Worm (Caenorhabditis elegans) whole organism, L4 larva: Measurements from ENCODE around the gene cyp-14A1.

ENCODE experiments used
- aly-2 ChIP-seq: sonication (generic microtip); optimal IDR thresholded peaks from 2 replicates; lab custom pipeline; 2018; ENCODE audit warnings: missing biosample characterization, missing genetic modification characterization
- dmd-8 ChIP-seq: fragments of 200-800 bp; sonication (Bioruptor generic); IDR thresholded peaks from 2 replicates; pipeline ENCODE4 v1.3.6; 2022; ENCODE audit warnings: missing genetic modification characterization, missing compliant biosample characterization
- jun-1 ChIP-seq: fragments of 150-350 bp; optimal IDR thresholded peaks from 2 replicates; lab custom pipeline; 2014; ENCODE audit warnings: missing biosample characterization, missing genetic modification reagents, missing genetic modification characterization
- lin-13 ChIP-seq: fragments of 150-350 bp; optimal IDR thresholded peaks from 2 replicates; lab custom pipeline; 2014; ENCODE audit warnings: missing biosample characterization, missing genetic modification reagents, missing genetic modification characterization
- nhr-11 ChIP-seq: fragments of 150-350 bp; optimal IDR thresholded peaks from 2 replicates; lab custom pipeline; 2014; ENCODE audit warnings: missing biosample characterization, missing genetic modification characterization
- nhr-237 ChIP-seq: sonication (generic microtip); optimal IDR thresholded peaks from 2 replicates; lab custom pipeline; 2017; ENCODE audit warnings: missing biosample characterization, missing genetic modification characterization
- nhr-25 ChIP-seq: sonication (generic microtip); optimal IDR thresholded peaks from 2 replicates; lab custom pipeline; 2017; ENCODE audit warnings: missing genetic modification characterization, mild to moderate bottlenecking, missing compliant biosample characterization, antibody characterized with exemption, moderate library complexity, borderline replicate concordance; ENCODE audit not compliant: insufficient read depth
- saeg-2 ChIP-seq: fragments of 200-800 bp; sonication (Bioruptor generic); IDR thresholded peaks from 2 replicates; pipeline ENCODE4 v1.3.6; 2022; ENCODE audit warnings: missing genetic modification reagents, missing genetic modification characterization, missing compliant biosample characterization
- snpc-4 ChIP-seq: fragments of 150-350 bp; optimal IDR thresholded peaks from 2 replicates; lab custom pipeline; 2014; ENCODE audit warnings: missing biosample characterization, missing genetic modification characterization
- spr-1 ChIP-seq: sonication (generic microtip); optimal IDR thresholded peaks from 2 replicates; lab custom pipeline; 2016; ENCODE audit warnings: mild to moderate bottlenecking, missing genetic modification characterization, missing compliant biosample characterization
- zag-1 ChIP-seq: fragments of 150-350 bp; optimal IDR thresholded peaks from 2 replicates; lab custom pipeline; 2014; ENCODE audit warnings: missing biosample characterization, missing genetic modification characterization
- zip-2 ChIP-seq: fragments of 150-350 bp; optimal IDR thresholded peaks from 2 replicates; lab custom pipeline; 2014; ENCODE audit warnings: missing biosample characterization, missing genetic modification characterization

DNA sequence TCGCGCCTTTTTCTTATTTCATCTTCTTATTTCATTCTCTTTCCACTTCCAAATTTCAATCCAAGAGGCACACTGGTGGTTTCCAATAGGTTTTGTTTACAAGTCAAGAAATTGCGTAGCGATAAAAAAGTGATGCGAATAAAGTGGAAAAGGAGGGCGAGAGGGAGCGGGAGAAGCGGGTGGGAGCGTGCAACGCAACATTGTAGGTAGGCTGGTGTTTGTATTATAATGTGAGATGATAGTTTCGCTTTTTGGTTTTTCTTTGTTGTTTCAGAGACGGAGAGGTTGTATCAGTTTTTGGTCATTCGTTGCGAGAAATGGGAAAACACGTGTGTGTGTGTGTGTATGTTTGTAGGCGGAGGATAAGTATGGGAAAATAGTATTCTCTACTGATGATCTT is 17.0 kb downstream of the cyp-14A1 start:
- TF ChIP-seq snpc-4 (tag; lab: Kevin White, UChicago) (no peak), nhr-237 (no peak), jun-1 (tag; lab: Kevin White, UChicago) (no peak), zip-2 (tag; lab: Kevin White, UChicago) (no peak), aly-2 (tag; lab: Kevin White, UChicago) (no peak), spr-1 (tag; lab: Kevin White, UChicago) (no peak), nhr-25 (peak; percentile 53), saeg-2 (GFP tag; lab: Robert Waterston, UW) (no peak), dmd-8 (GFP tag; lab: Robert Waterston, UW) (no peak), lin-13 (no peak), zag-1 (tag; lab: Kevin White, UChicago) (no peak), nhr-11 (no peak)
